Fruit fly (Drosophila melanogaster): ENCODE results near the gene CG5151.

CG5151 gene

DNA sequence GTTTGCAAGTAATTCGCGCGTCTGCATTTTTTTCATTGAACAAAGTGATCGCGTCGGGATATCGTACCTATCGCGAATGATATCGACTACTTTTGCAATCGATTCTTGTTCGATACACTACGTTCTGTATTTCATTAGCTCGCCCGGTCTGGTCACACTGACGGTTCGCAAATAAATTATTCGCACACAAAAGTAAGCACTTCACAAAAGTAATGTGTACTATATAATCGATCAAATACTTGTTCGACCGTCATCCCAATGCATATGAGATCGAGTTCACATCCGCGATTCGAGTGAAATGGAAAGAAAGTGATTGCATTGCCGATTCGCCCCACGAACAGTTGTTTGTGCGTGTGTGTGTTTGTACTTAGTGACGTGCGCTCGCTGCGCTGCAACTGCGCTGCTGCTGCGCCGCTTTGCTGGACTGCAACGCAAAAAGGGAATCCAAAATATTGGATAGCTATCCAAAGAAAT lies 74.1 kb downstream of the CG5151 start, which contains the start of the genes CG5235 and ClC-c (continued):
- TF ChIP-seq cg (GFP tag; optimal IDR thresholded peaks at IDR 0.05) = peak; percentile 81
- no peak for TF ChIP-seq insv (GFP tag; optimal IDR thresholded peaks at IDR 0.05)
- peak in 1 of 2 experiments; percentile 22 for TF ChIP-seq Pdp1 (GFP tag; optimal IDR thresholded peaks at IDR 0.05)
- TF ChIP-seq amos (GFP tag; IDR thresholded peaks at IDR 0.05; ENCODE audit: partially characterized antibody) = peak; percentile 87
- TF ChIP-seq H2.0 (GFP tag; IDR thresholded peaks at IDR 0.05) = no peak
- no peak for TF ChIP-seq Ptx1 (GFP tag; IDR thresholded peaks at IDR 0.05)
- no peak for TF ChIP-seq CG1792 (GFP tag; optimal IDR thresholded peaks at IDR 0.05)
- no peak for TF ChIP-seq Awh (GFP tag; IDR thresholded peaks at IDR 0.05)
- TF ChIP-seq stwl (tag; optimal IDR thresholded peaks at IDR 0.05) = peak; percentile 65
- TF ChIP-seq Sin3A (optimal IDR thresholded peaks at IDR 0.05) = peak; percentile 55
- no peak for TF ChIP-seq Jarid2 (GFP tag; optimal IDR thresholded peaks at IDR 0.05)
- TF ChIP-seq CG3847 (GFP tag; IDR thresholded peaks at IDR 0.05) = 0 out of 2 replicates have a peak, but pooled peaks have one; percentile 12
- TF ChIP-seq CG34376 (GFP tag; optimal IDR thresholded peaks at IDR 0.05) = peak; percentile 45
- TF ChIP-seq NfI (GFP tag; optimal IDR thresholded peaks at IDR 0.05) = no peak
- no peak for TF ChIP-seq bowl (GFP tag; IDR thresholded peaks at IDR 0.05)
- TF ChIP-seq CG3995 (GFP tag; optimal IDR thresholded peaks at IDR 0.05) = peak; percentile 76
- peak; percentile 94 for TF ChIP-seq rib (GFP tag; IDR thresholded peaks at IDR 0.05)
- no peak for TF ChIP-seq CG11093 (GFP tag; IDR thresholded peaks at IDR 0.05)
- TF ChIP-seq CG6791 (GFP tag; IDR thresholded peaks at IDR 0.05; ENCODE audit: partially characterized antibody) = peak; percentile 88
- TF ChIP-seq Dfd (GFP tag; optimal IDR thresholded peaks at IDR 0.05) = no peak
- TF ChIP-seq Camta (GFP tag; optimal IDR thresholded peaks at IDR 0.05) = no peak
- TF ChIP-seq Gug (GFP tag; IDR thresholded peaks at IDR 0.05) = no peak
- no peak for TF ChIP-seq tio (GFP tag; optimal IDR thresholded peaks at IDR 0.05)
- TF ChIP-seq CG18476 (GFP tag; optimal IDR thresholded peaks at IDR 0.05) = no peak
- peak; percentile 78 for TF ChIP-seq ato (GFP tag; IDR thresholded peaks at IDR 0.05; ENCODE audit: partially characterized antibody)
- TF ChIP-seq fd96Cb (tag; optimal IDR thresholded peaks at IDR 0.05) = no peak
- TF ChIP-seq ewg (GFP tag; optimal IDR thresholded peaks at IDR 0.05) = no peak
- TF ChIP-seq kni (GFP tag; optimal IDR thresholded peaks at IDR 0.05) = no peak
- peak; percentile 41 for TF ChIP-seq D (optimal IDR thresholded peaks at IDR 0.05)
- no peak for TF ChIP-seq D (GFP tag; optimal IDR thresholded peaks at IDR 0.05)
- TF ChIP-seq cad (GFP tag; optimal IDR thresholded peaks at IDR 0.05) = no peak
- peak; percentile 91 for TF ChIP-seq bbx (GFP tag; IDR thresholded peaks at IDR 0.05; ENCODE audit: partially characterized antibody)
- no peak for TF ChIP-seq CG1832 (GFP tag; optimal IDR thresholded peaks at IDR 0.05)
- TF ChIP-seq fd102C (GFP tag; optimal IDR thresholded peaks at IDR 0.05) = no peak
- peak; percentile 96 for TF ChIP-seq MESR4 (GFP tag; optimal IDR thresholded peaks at IDR 0.05)
- no peak for TF ChIP-seq dpn (GFP tag; optimal IDR thresholded peaks at IDR 0.05)
- no peak for TF ChIP-seq ssp (GFP tag; IDR thresholded peaks at IDR 0.05)
- TF ChIP-seq zen (tag; optimal IDR thresholded peaks at IDR 0.05) = peak; percentile 28
- TF ChIP-seq her (GFP tag; optimal IDR thresholded peaks at IDR 0.05) = peak; percentile 16
- no peak for TF ChIP-seq H15 (GFP tag; IDR thresholded peaks at IDR 0.05)
- peak; percentile 94 for TF ChIP-seq Dref (GFP tag; IDR thresholded peaks at IDR 0.05)
- TF ChIP-seq CG10462 (GFP tag; optimal IDR thresholded peaks at IDR 0.05) = no peak
- peak; percentile 64 for TF ChIP-seq CG16863 (GFP tag; optimal IDR thresholded peaks at IDR 0.05)
- no peak for TF ChIP-seq CG2199 (GFP tag; IDR thresholded peaks at IDR 0.05)
- TF ChIP-seq CG15696 (tag; optimal IDR thresholded peaks at IDR 0.05) = no peak
- peak; percentile 34 for TF ChIP-seq CG17829 (tag; optimal IDR thresholded peaks at IDR 0.05)
- no peak for TF ChIP-seq CG9437 (GFP tag; optimal IDR thresholded peaks at IDR 0.05)
- TF ChIP-seq CG4730 (GFP tag; IDR thresholded peaks at IDR 0.05) = no peak
- TF ChIP-seq CG13296 (GFP tag; optimal IDR thresholded peaks at IDR 0.05) = no peak
- peak; percentile 45 for TF ChIP-seq CG14710 (tag; optimal IDR thresholded peaks at IDR 0.05)
- TF ChIP-seq CG11560 (tag; IDR thresholded peaks at IDR 0.05) = peak; percentile 97
- TF ChIP-seq sens (GFP tag) = peak; percentile 37
